Fruit fly (Drosophila melanogaster) whole organism, prepupa: ENCODE data around the gene SdicB.
A peak's percentile ranks its signal among the peaks of the same experiment; 100 is the strongest.

ENCODE experiments used
- CG10631 ChIP-seq: fragments of 200-800 bp; sonication (Bioruptor generic); optimal IDR thresholded peaks from 2 replicates; lab custom pipeline; 2016; ENCODE audit warnings: missing biosample characterization, missing genetic modification characterization
- CG10669 ChIP-seq: fragments of 200-800 bp; sonication (Bioruptor generic); optimal IDR thresholded peaks from 3 replicates; lab custom pipeline; 2018; ENCODE audit warnings: missing biosample characterization, mild to moderate bottlenecking, missing genetic modification characterization, moderate library complexity
- CG11294 ChIP-seq: fragments of 200-800 bp; sonication (Bioruptor generic); IDR thresholded peaks from 2 replicates; pipeline ENCODE4 v1.3.6; 2022; ENCODE audit warnings: missing biosample characterization, missing genetic modification characterization
- CG11762 ChIP-seq: fragments of 200-800 bp; sonication (Bioruptor generic); optimal IDR thresholded peaks from 3 replicates; lab custom pipeline; 2016; ENCODE audit warnings: missing biosample characterization, missing genetic modification characterization; ENCODE audit not compliant: insufficient read depth
- CG1621 ChIP-seq: fragments of 200-800 bp; sonication (Bioruptor generic); optimal IDR thresholded peaks from 3 replicates; lab custom pipeline; 2018; ENCODE audit warnings: missing biosample characterization, mild to moderate bottlenecking, missing genetic modification characterization
- CG16779 ChIP-seq: fragments of 200-800 bp; sonication (Bioruptor generic); optimal IDR thresholded peaks from 3 replicates; lab custom pipeline; 2017; ENCODE audit warnings: missing biosample characterization, mild to moderate bottlenecking, missing genetic modification characterization
- CG3032 ChIP-seq: fragments of 200-800 bp; optimal IDR thresholded peaks from 2 replicates; lab custom pipeline; 2019; ENCODE audit warnings: missing biosample characterization, mild to moderate bottlenecking, missing genetic modification characterization, moderate library complexity
- CG32006 ChIP-seq: fragments of 200-800 bp; sonication (Bioruptor generic); optimal IDR thresholded peaks from 3 replicates; lab custom pipeline; 2017; ENCODE audit warnings: missing biosample characterization, mild to moderate bottlenecking, missing genetic modification characterization
- CG3919 ChIP-seq: fragments of 200-800 bp; sonication (Bioruptor generic); optimal IDR thresholded peaks from 3 replicates; lab custom pipeline; 2016; ENCODE audit warnings: missing biosample characterization, missing genetic modification characterization
- CG6276 ChIP-seq: fragments of 200-800 bp; sonication (Bioruptor generic); optimal IDR thresholded peaks from 2 replicates; lab custom pipeline; 2017; ENCODE audit warnings: missing biosample characterization, mild to moderate bottlenecking, missing genetic modification characterization
- CG6792 ChIP-seq: fragments of 200-800 bp; sonication (Bioruptor generic); optimal IDR thresholded peaks from 3 replicates; lab custom pipeline; 2016; ENCODE audit warnings: missing biosample characterization, missing genetic modification characterization
- CG6808 ChIP-seq: fragments of 200-800 bp; sonication (Bioruptor generic); optimal IDR thresholded peaks from 3 replicates; lab custom pipeline; 2017; ENCODE audit warnings: missing biosample characterization, missing genetic modification characterization, mild to moderate bottlenecking, moderate library complexity, missing genetic modification reagents
- CG6854 ChIP-seq: fragments of 200-800 bp; sonication (Bioruptor generic); optimal IDR thresholded peaks from 2 replicates; lab custom pipeline; 2017; ENCODE audit warnings: missing biosample characterization, mild to moderate bottlenecking, missing genetic modification characterization
- CG8119 ChIP-seq: fragments of 200-800 bp; sonication (Bioruptor generic); IDR thresholded peaks from 3 replicates; pipeline ENCODE4 v1.3.6; 2022; ENCODE audit warnings: missing biosample characterization, missing genetic modification characterization
- CG8319 ChIP-seq: fragments of 200-800 bp; sonication (Bioruptor generic); optimal IDR thresholded peaks from 3 replicates; lab custom pipeline; 2016; ENCODE audit warnings: missing biosample characterization, missing genetic modification characterization
- CG8632 ChIP-seq: fragments of 200-800 bp; sonication (Bioruptor generic); optimal IDR thresholded peaks from 3 replicates; lab custom pipeline; 2016; ENCODE audit warnings: missing biosample characterization, missing genetic modification characterization
- Eip78C ChIP-seq: fragments of 200-800 bp; sonication (Bioruptor generic); peaks from one replicate; lab custom pipeline; 2016; ENCODE audit warnings: missing biosample characterization, missing genetic modification characterization
- Eip93F ChIP-seq: fragments of 200-800 bp; sonication (Bioruptor generic); optimal IDR thresholded peaks from 2 replicates; lab custom pipeline; 2016; ENCODE audit warnings: missing biosample characterization, mild to moderate bottlenecking, missing genetic modification characterization
- Ets96B ChIP-seq: fragments of 200-800 bp; optimal IDR thresholded peaks from 2 replicates; lab custom pipeline; 2019; ENCODE audit warnings: missing biosample characterization, mild to moderate bottlenecking, missing genetic modification characterization, moderate library complexity
- Hr39 ChIP-seq: fragments of 200-800 bp; sonication (Bioruptor generic); optimal IDR thresholded peaks from 2 replicates; lab custom pipeline; 2016; ENCODE audit warnings: missing biosample characterization, missing genetic modification characterization
- Hr4 ChIP-seq: fragments of 200-800 bp; sonication (Bioruptor generic); optimal IDR thresholded peaks from 3 replicates; lab custom pipeline; 2016; ENCODE audit warnings: missing biosample characterization, missing genetic modification characterization
- Met ChIP-seq: fragments of 200-800 bp; sonication (Bioruptor generic); optimal IDR thresholded peaks from 3 replicates; lab custom pipeline; 2016; ENCODE audit warnings: missing biosample characterization, missing genetic modification characterization
- OdsH ChIP-seq: fragments of 200-800 bp; sonication (Bioruptor generic); optimal IDR thresholded peaks from 3 replicates; lab custom pipeline; 2016; ENCODE audit warnings: missing biosample characterization, missing genetic modification characterization
- Smox ChIP-seq: fragments of 200-800 bp; sonication (Bioruptor generic); optimal IDR thresholded peaks from 3 replicates; lab custom pipeline; 2016; ENCODE audit warnings: missing biosample characterization, missing genetic modification characterization
- Sox102F ChIP-seq: fragments of 200-800 bp; sonication (Bioruptor generic); optimal IDR thresholded peaks from 2 replicates; lab custom pipeline; 2016; ENCODE audit warnings: missing biosample characterization, mild to moderate bottlenecking, missing genetic modification characterization
- Sox14 ChIP-seq: fragments of 200-800 bp; sonication (Bioruptor generic); optimal IDR thresholded peaks from 3 replicates; lab custom pipeline; 2016; ENCODE audit warnings: missing biosample characterization, missing genetic modification characterization
- achi ChIP-seq: fragments of 200-800 bp; sonication (Bioruptor generic); optimal IDR thresholded peaks from 3 replicates; lab custom pipeline; 2016; ENCODE audit warnings: missing biosample characterization, missing genetic modification characterization
- cyc ChIP-seq: fragments of 200-800 bp; sonication (Bioruptor generic); optimal IDR thresholded peaks from 3 replicates; lab custom pipeline; 2016; ENCODE audit warnings: missing biosample characterization, missing genetic modification characterization
- dsx ChIP-seq: fragments of 200-800 bp; optimal IDR thresholded peaks from 3 replicates; lab custom pipeline; 2019; ENCODE audit warnings: missing biosample characterization, mild to moderate bottlenecking, missing genetic modification characterization, moderate library complexity; ENCODE audit not compliant: poor library complexity, severe bottlenecking
- eg ChIP-seq: fragments of 200-800 bp; sonication (Bioruptor generic); IDR thresholded peaks from 3 replicates; pipeline ENCODE4 v1.3.6; 2022; ENCODE audit warnings: missing biosample characterization, missing genetic modification characterization
- esn ChIP-seq: fragments of 200-800 bp; sonication (Bioruptor generic); optimal IDR thresholded peaks from 2 replicates; lab custom pipeline; 2016; ENCODE audit warnings: missing biosample characterization, mild to moderate bottlenecking, missing genetic modification characterization, moderate library complexity
- fd59A ChIP-seq: fragments of 200-800 bp; sonication (Bioruptor generic); optimal IDR thresholded peaks from 2 replicates; lab custom pipeline; 2017; ENCODE audit warnings: missing biosample characterization, mild to moderate bottlenecking, missing genetic modification characterization, missing genetic modification reagents
- fkh ChIP-seq: fragments of 200-800 bp; sonication (Bioruptor generic); optimal IDR thresholded peaks from 3 replicates; lab custom pipeline; 2017; ENCODE audit warnings: missing biosample characterization, mild to moderate bottlenecking, missing genetic modification characterization, moderate library complexity
- lz ChIP-seq: fragments of 200-800 bp; sonication (Bioruptor generic); optimal IDR thresholded peaks from 3 replicates; lab custom pipeline; 2016; ENCODE audit warnings: missing biosample characterization, missing genetic modification characterization
- salr ChIP-seq, 2 experiments: fragments of 200-800 bp; sonication (Bioruptor generic); optimal IDR thresholded peaks; 3 replicates each; lab custom pipeline; 2016 to 2018; ENCODE audit warnings: missing biosample characterization in 2 of 2, missing genetic modification characterization in 2 of 2, mild to moderate bottlenecking in 1 of 2
- ss ChIP-seq, 2 experiments: fragments of 200-800 bp; sonication (Bioruptor generic); optimal IDR thresholded peaks; 2 replicates in 1 of 2; 3 replicates in 1 of 2; lab custom pipeline; 2017 to 2018; ENCODE audit warnings: mild to moderate bottlenecking in 2 of 2, missing biosample characterization in 2 of 2, missing genetic modification characterization in 2 of 2, moderate library complexity in 1 of 2
- svp ChIP-seq: fragments of 200-800 bp; sonication (Bioruptor generic); peaks from one replicate; lab custom pipeline; 2016; ENCODE audit warnings: missing biosample characterization, missing genetic modification characterization
- topi ChIP-seq: fragments of 200-800 bp; sonication (Bioruptor generic); optimal IDR thresholded peaks from 3 replicates; lab custom pipeline; 2016; ENCODE audit warnings: missing biosample characterization, missing genetic modification characterization
- vri ChIP-seq: fragments of 200-800 bp; sonication (Bioruptor generic); optimal IDR thresholded peaks from 3 replicates; lab custom pipeline; 2016; ENCODE audit warnings: missing biosample characterization, mild to moderate bottlenecking, missing genetic modification characterization

SdicB gene

dm6 chrX:20256849-20257590 is 47.6 kb upstream of the SdicB start, which contains the start of gene CG17065 (continued):
- TF ChIP-seq vri (GFP tag; lab: Kevin White, UChicago) (no peak), OdsH (GFP tag; lab: Kevin White, UChicago) (no peak), CG8119 (no peak), Smox (GFP tag; lab: Kevin White, UChicago) (no peak), CG10669 (no peak), CG6276 (GFP tag; lab: Kevin White, UChicago) (no peak), CG16779 (tag; lab: Kevin White, UChicago) (no peak), lz (GFP tag; lab: Kevin White, UChicago) (peak; percentile 38), cyc (GFP tag; lab: Kevin White, UChicago) (no peak), eg (GFP tag; lab: Robert Waterston, UW) (no peak), achi (GFP tag; lab: Kevin White, UChicago) (no peak), CG8319 (GFP tag; lab: Kevin White, UChicago) (no peak), Ets96B (tag; lab: Kevin White, UChicago) (peak; percentile 25), Sox102F (GFP tag; lab: Kevin White, UChicago) (no peak), fkh (GFP tag; lab: Kevin White, UChicago) (peak; percentile 29)

dm6 chrX:20255977-20256376 is 46.6 kb upstream of the SdicB start:
- peak; percentile 29 for TF ChIP-seq Sox14 (GFP tag; lab: Kevin White, UChicago)
- peak; percentile 19 for TF ChIP-seq vri (GFP tag; lab: Kevin White, UChicago)
- TF ChIP-seq svp = peak; percentile 80
- TF ChIP-seq CG16779 (tag; lab: Kevin White, UChicago) = no peak

- TF ChIP-seq Eip78C (GFP tag; lab: Kevin White, UChicago) (peak; percentile 19), CG6808 (GFP tag; lab: Kevin White, UChicago) (no peak), Eip93F (GFP tag; lab: Kevin White, UChicago) (no peak), Sox14 (GFP tag; lab: Kevin White, UChicago) (peak; percentile 12), vri (GFP tag; lab: Kevin White, UChicago) (peak; percentile 43), ss (GFP tag; optimal IDR thresholded peaks at IDR 0.05; lab: Kevin White, UChicago) (peak in 1 of 2 experiments; percentile 2), CG1621 (tag; lab: Kevin White, UChicago) (peak; percentile 31), Ets96B (tag; lab: Kevin White, UChicago) (no peak), fd59A (no peak)
Observed at dm6 chrX:20251586-20252160, 42.3 kb upstream of the SdicB start.

dm6 chrX:20251069-20251468 is 41.7 kb upstream of the SdicB start, which contains the start of the genes CG17068 and Rab10:
TSS of gene CG17068 (minus strand) at chrX:20251093.
TSS of gene Rab10 (plus strand) at chrX:20251338.
- peak; percentile 4 for TF ChIP-seq Met (GFP tag; lab: Kevin White, UChicago)
- peak; percentile 13 for TF ChIP-seq esn (GFP tag; lab: Kevin White, UChicago)
- TF ChIP-seq CG3032 (tag; lab: Kevin White, UChicago) = peak; percentile 28
- TF ChIP-seq Smox (GFP tag; lab: Kevin White, UChicago) = no peak
- TF ChIP-seq CG8632 = no peak
- TF ChIP-seq Eip78C (GFP tag; lab: Kevin White, UChicago) = peak; percentile 58
- peak; percentile 4 for TF ChIP-seq achi (GFP tag; lab: Kevin White, UChicago)
- TF ChIP-seq Hr39 = peak; percentile 10
- TF ChIP-seq CG11762 = no peak

dm6 chrX:20247710-20248109 is 38.3 kb upstream of the SdicB start:
- peak; percentile 20 for TF ChIP-seq Hr4
- TF ChIP-seq CG6792 = peak; percentile 31
- TF ChIP-seq CG1621 (tag; lab: Kevin White, UChicago) = no peak
- no peak for TF ChIP-seq Ets96B (tag; lab: Kevin White, UChicago)
- TF ChIP-seq CG6854 (GFP tag; lab: Kevin White, UChicago) = no peak
- TF ChIP-seq CG3919 (GFP tag; lab: Kevin White, UChicago) = peak; percentile 55
- no peak for TF ChIP-seq salr (GFP tag; optimal IDR thresholded peaks at IDR 0.05; lab: Kevin White, UChicago)
- peak; percentile 29 for TF ChIP-seq cyc (GFP tag; lab: Kevin White, UChicago)
- peak; percentile 28 for TF ChIP-seq lz (GFP tag; lab: Kevin White, UChicago)
- TF ChIP-seq Eip78C (GFP tag; lab: Kevin White, UChicago) = peak; percentile 43
- TF ChIP-seq CG11294 = no peak
- no peak for TF ChIP-seq Smox (GFP tag; lab: Kevin White, UChicago)
- no peak for TF ChIP-seq dsx (GFP tag; lab: Kevin White, UChicago)
- no peak for TF ChIP-seq svp
- peak; percentile 28 for TF ChIP-seq CG32006 (GFP tag; lab: Kevin White, UChicago)
- TF ChIP-seq CG8119 = peak; percentile 50; the same call in 1 of the 3 replicates
- TF ChIP-seq topi = peak; percentile 13
- peak; percentile 12 for TF ChIP-seq CG8319 (GFP tag; lab: Kevin White, UChicago)
- peak; percentile 25 for TF ChIP-seq CG10631 (GFP tag; lab: Kevin White, UChicago)
